Worm (Caenorhabditis elegans) whole organism, early embryonic: ENCODE measurements around the gene nspg-14.

Source experiments
- ama-1 ChIP-seq: fragments of 150-350 bp; optimal IDR thresholded peaks from 2 replicates; lab custom pipeline; 2014
- ets-7 ChIP-seq: sonication (generic microtip); optimal IDR thresholded peaks from 2 replicates; lab custom pipeline; 2016; ENCODE audit warnings: missing genotype, missing genetic modification characterization, missing compliant biosample characterization
- flt-1 ChIP-seq: fragments of 200-800 bp; sonication (Bioruptor generic); IDR thresholded peaks from 2 replicates; pipeline ENCODE4 v1.3.6; 2022; ENCODE audit warnings: missing genetic modification characterization, missing compliant biosample characterization
- hmg-4 ChIP-seq: fragments of 200-800 bp; sonication (Bioruptor generic); optimal IDR thresholded peaks from 2 replicates; lab custom pipeline; 2018; ENCODE audit warnings: mild to moderate bottlenecking, missing genetic modification characterization, missing compliant biosample characterization
- hnd-1 ChIP-seq: sonication (generic microtip); optimal IDR thresholded peaks from 2 replicates; lab custom pipeline; 2016; ENCODE audit warnings: missing genetic modification characterization, missing compliant biosample characterization
- pes-1 ChIP-seq: fragments of 200-800 bp; sonication (Bioruptor generic); IDR thresholded peaks from 2 replicates; pipeline ENCODE4 v1.3.6; 2022; ENCODE audit warnings: missing genetic modification reagents, missing genetic modification characterization, missing compliant biosample characterization
- tbx-11 ChIP-seq: fragments of 200-800 bp; sonication (Bioruptor generic); IDR thresholded peaks from 2 replicates; pipeline ENCODE4 v1.3.6; 2022; ENCODE audit warnings: missing genetic modification characterization, missing compliant biosample characterization

DNA sequence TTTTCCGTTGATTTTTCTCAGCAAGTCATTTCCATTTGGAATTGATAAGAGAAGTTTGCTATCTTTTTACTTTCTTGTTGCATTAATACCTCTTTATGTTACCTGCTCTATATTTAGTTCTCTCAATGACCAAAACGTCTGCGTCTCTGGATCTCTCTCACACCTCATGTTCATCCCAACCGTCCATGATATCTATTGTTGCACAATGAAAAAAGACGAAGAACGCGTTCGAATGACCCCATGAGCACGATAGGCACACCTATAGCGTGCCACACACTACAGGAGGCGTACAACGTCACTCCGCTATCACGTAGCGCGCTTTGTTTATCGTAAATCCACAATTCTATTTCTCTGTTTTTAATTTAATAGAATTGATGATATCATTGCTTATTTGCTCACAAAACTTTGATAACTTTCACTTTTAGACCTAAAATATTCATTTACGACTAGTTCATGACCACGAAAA lies 26.4 kb downstream of the nspg-14 start, which contains the start of gene Y34B4A.2:
- no peak for TF ChIP-seq tbx-11 (GFP tag; lab: Robert Waterston, UW)
- TF ChIP-seq ama-1 (lab: Kevin White, UChicago): no peak
- TF ChIP-seq flt-1: no peak
- peak; percentile 15 for TF ChIP-seq hmg-4 (GFP tag; lab: Kevin White, UChicago)
- TF ChIP-seq pes-1 (GFP tag; lab: Robert Waterston, UW): no peak
- no peak for TF ChIP-seq ets-7 (tag; lab: Kevin White, UChicago)
- no peak for TF ChIP-seq hnd-1 (tag; lab: Kevin White, UChicago)
